Worm (Caenorhabditis elegans): ENCODE data around the gene pqn-51.

- TF ChIP-seq nhr-129 (tag; optimal IDR thresholded peaks at IDR 0.05) (no peak), unc-62 (GFP tag; optimal IDR thresholded peaks at IDR 0.05) (no peak), aly-2 (tag; optimal IDR thresholded peaks at IDR 0.05) (no peak), snpc-4 (tag; optimal IDR thresholded peaks at IDR 0.05) (no peak), ama-1 (optimal IDR thresholded peaks at IDR 0.05) (no peak), ztf-1 (GFP tag; conservative IDR thresholded peaks at IDR 0.05) (no peak), blmp-1 (tag; optimal IDR thresholded peaks at IDR 0.05; ENCODE audit: insufficient read depth) (no peak), nhr-6 (tag; optimal IDR thresholded peaks at IDR 0.05) (no peak), ztf-4 (tag; optimal IDR thresholded peaks at IDR 0.05) (no peak), ceh-16 (tag; optimal IDR thresholded peaks at IDR 0.05) (no peak), skn-1 (tag; optimal IDR thresholded peaks at IDR 0.05) (no peak), nhr-77 (tag; optimal IDR thresholded peaks at IDR 0.05) (no peak), Y55F3AM.14 (GFP tag; optimal IDR thresholded peaks at IDR 0.05) (no peak)
Measured at ce11 chrV:5050073-5050599, 729 bp downstream of the pqn-51 start.

All from whole organism, L2 larva.